Worm (Caenorhabditis elegans) whole organism, early embryonic: ENCODE data around the gene clec-241.
A peak's percentile ranks its signal among the peaks of the same experiment; 100 is the strongest.

ENCODE experiments used
- F13C5.2 ChIP-seq: sonication (generic microtip); optimal IDR thresholded peaks from 2 replicates; lab custom pipeline; 2017; ENCODE audit warnings: mild to moderate bottlenecking, missing genetic modification characterization, inconsistent platforms, missing compliant biosample characterization
- ama-1 ChIP-seq: fragments of 150-350 bp; optimal IDR thresholded peaks from 2 replicates; lab custom pipeline; 2014
- ceh-13 ChIP-seq: fragments of 200-800 bp; sonication (Bioruptor generic); optimal IDR thresholded peaks from 2 replicates; lab custom pipeline; 2018; ENCODE audit warnings: mild to moderate bottlenecking, missing genetic modification characterization, missing compliant biosample characterization
- flt-1 ChIP-seq: fragments of 200-800 bp; sonication (Bioruptor generic); IDR thresholded peaks from 2 replicates; pipeline ENCODE4 v1.3.6; 2022; ENCODE audit warnings: missing genetic modification characterization, missing compliant biosample characterization
- hmg-4 ChIP-seq: fragments of 200-800 bp; sonication (Bioruptor generic); optimal IDR thresholded peaks from 2 replicates; lab custom pipeline; 2018; ENCODE audit warnings: mild to moderate bottlenecking, missing genetic modification characterization, missing compliant biosample characterization

The clec-241 gene

ce11 chrV:16965655-16966054 lies 47.5 kb downstream of the clec-241 start, which contains the start of gene efl-1:
efl-1 (minus strand) TSS chrV:16965675.
- TF ChIP-seq F13C5.2 (peak; percentile 67), ceh-13 (GFP tag; lab: Kevin White, UChicago) (no peak), flt-1 (GFP tag; lab: Robert Waterston, UW) (no peak), hmg-4 (GFP tag; lab: Kevin White, UChicago) (no peak), ama-1 (lab: Kevin White, UChicago) (no peak)
